Worm (Caenorhabditis elegans): ENCODE results near the gene F10G7.9.
A peak's percentile ranks its signal among the peaks of the same experiment; 100 is the strongest.

Gene F10G7.9

DNA sequence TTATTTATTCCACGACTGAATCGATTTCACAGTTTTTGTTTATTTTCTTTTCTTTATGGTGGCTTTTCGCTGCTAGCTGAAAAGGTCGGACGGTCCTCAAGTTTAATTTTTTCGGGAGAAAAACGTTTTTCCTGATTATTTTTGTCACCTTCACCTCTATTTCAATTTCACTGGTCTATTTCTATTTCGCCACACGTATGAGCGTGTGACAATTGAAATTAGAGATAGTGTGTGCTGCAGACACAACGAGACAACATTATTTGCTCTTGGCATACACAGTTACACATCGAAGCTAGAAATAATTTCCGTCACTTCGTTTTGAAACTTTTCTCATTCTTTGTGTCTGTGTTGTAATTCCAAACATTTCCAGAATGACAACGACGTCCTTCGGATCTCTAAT, 9.4 kb upstream of the F10G7.9 start, which contains the start of gene F41C3.8:
TSS of gene F41C3.8 (plus strand) at position 371 of the 400 bp plus-strand sequence.
- no peak for TF ChIP-seq ztf-11 (tag; optimal IDR thresholded peaks at IDR 0.05)
- TF ChIP-seq ama-1 (optimal IDR thresholded peaks at IDR 0.05) = no peak
- peak; percentile 78 for TF ChIP-seq elt-2 (tag; optimal IDR thresholded peaks at IDR 0.05)
- peak; percentile 56 for TF ChIP-seq pha-4 (tag; optimal IDR thresholded peaks at IDR 0.05)
- no peak for TF ChIP-seq elt-3 (tag; optimal IDR thresholded peaks at IDR 0.05)
- TF ChIP-seq elt-1 (tag; optimal IDR thresholded peaks at IDR 0.05) = no peak

DNA sequence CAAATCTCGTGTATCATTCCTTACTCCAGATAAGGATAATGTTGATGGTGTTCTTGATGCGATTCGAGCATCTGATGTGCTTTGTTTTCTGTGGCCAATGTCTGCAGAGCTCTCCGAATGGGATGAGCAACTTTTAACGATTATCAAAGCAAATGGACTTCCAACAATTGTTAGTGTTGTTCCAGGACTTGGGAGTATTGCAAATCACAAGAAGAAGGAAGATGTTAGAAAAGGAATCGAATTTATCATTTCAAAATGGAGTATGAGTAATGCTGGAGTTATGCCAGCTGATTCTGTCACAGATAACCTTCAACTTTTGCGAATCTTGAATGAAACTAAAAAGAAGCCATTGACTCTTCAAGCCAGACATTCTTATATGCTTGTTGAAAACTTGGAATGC, 4.5 kb upstream of the F10G7.9 start:
- TF ChIP-seq eor-1 (tag; optimal IDR thresholded peaks at IDR 0.05) = no peak
- no peak for TF ChIP-seq ceh-9 (tag; optimal IDR thresholded peaks at IDR 0.05)
- no peak for TF ChIP-seq R02D3.7 (tag; optimal IDR thresholded peaks at IDR 0.05)
- no peak for TF ChIP-seq mdl-1 (tag; optimal IDR thresholded peaks at IDR 0.05)
- TF ChIP-seq pqm-1 (tag; optimal IDR thresholded peaks at IDR 0.05) = no peak
- TF ChIP-seq snpc-4 (tag; optimal IDR thresholded peaks at IDR 0.05) = no peak
- TF ChIP-seq pha-4 (tag; optimal IDR thresholded peaks at IDR 0.05) = no peak
- TF ChIP-seq nhr-76 (tag; optimal IDR thresholded peaks at IDR 0.05) = no peak

DNA sequence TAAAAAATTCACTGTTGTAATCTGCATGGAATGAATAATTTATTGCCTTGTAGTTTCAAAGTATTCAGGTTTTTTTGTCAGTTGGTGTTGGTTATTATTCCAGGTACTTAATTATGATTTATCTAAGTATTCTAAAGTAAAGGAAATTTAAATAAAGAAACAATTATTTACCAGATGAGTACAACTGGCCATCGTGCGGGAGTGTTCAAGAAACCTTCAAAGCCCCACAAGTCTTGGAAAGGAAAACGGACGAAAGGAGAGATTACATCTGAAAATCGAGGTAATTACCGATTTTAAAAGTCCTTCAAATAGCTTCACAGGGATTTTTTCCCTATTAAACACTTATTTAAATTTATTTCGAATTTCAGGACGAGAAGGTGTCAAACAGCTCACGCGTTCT, 3.8 kb upstream of the F10G7.9 start, which contains the start of gene tag-151:
TSS of gene tag-151 (plus strand) at position 158 of the 400 bp plus-strand sequence.
- TF ChIP-seq fkh-2 (tag; optimal IDR thresholded peaks at IDR 0.05) (no peak), elt-2 (tag; optimal IDR thresholded peaks at IDR 0.05) (peak; percentile 28), lsy-12 (tag; optimal IDR thresholded peaks at IDR 0.05) (peak; percentile 64), aly-2 (tag; optimal IDR thresholded peaks at IDR 0.05) (peak; percentile 53), zag-1 (tag; optimal IDR thresholded peaks at IDR 0.05) (no peak), nhr-43 (tag; optimal IDR thresholded peaks at IDR 0.05; ENCODE audit: poor library complexity, severe bottlenecking) (peak; percentile 43)

DNA sequence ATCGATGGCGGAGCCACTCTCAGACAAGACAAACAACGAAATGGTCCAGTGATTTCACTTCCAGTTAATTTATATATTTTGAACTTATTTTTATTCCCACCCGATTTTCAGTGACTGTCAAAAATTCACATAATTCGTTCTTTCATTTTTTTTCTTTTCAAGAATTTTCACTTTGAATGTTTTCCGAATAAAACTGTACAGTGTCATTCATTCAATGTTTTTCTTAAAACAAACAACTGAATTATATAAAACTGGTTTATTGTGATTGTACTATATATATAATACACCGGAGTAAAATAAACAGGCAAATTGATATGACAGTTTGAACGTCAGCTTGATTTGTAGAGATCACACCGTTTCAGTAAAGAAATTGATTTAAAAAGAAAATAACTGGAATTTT, 3.3 kb downstream of the F10G7.9 start:
- TF ChIP-seq ceh-82 (tag; optimal IDR thresholded peaks at IDR 0.05) = no peak
- TF ChIP-seq jun-1 (tag; optimal IDR thresholded peaks at IDR 0.05) = no peak
- TF ChIP-seq R02D3.7 (tag; optimal IDR thresholded peaks at IDR 0.05) = no peak
- TF ChIP-seq sea-2 (GFP tag; optimal IDR thresholded peaks at IDR 0.05) = no peak
- no peak for TF ChIP-seq ztf-4 (tag; optimal IDR thresholded peaks at IDR 0.05)
- no peak for TF ChIP-seq lin-39 (tag; optimal IDR thresholded peaks at IDR 0.05)
- TF ChIP-seq snpc-4 (tag; optimal IDR thresholded peaks at IDR 0.05) = no peak
- TF ChIP-seq ceh-16 (tag; optimal IDR thresholded peaks at IDR 0.05) = no peak
- TF ChIP-seq skn-1 (tag; optimal IDR thresholded peaks at IDR 0.05) = no peak
- no peak for TF ChIP-seq nfya-1 (tag; optimal IDR thresholded peaks at IDR 0.05; ENCODE audit: insufficient read depth)
- TF ChIP-seq nhr-11 (tag; optimal IDR thresholded peaks at IDR 0.05) = no peak
- no peak for TF ChIP-seq ceh-28 (tag; optimal IDR thresholded peaks at IDR 0.05)
- no peak for TF ChIP-seq unc-62 (GFP tag; optimal IDR thresholded peaks at IDR 0.05)
- TF ChIP-seq nhr-237 (tag; optimal IDR thresholded peaks at IDR 0.05) = no peak

DNA sequence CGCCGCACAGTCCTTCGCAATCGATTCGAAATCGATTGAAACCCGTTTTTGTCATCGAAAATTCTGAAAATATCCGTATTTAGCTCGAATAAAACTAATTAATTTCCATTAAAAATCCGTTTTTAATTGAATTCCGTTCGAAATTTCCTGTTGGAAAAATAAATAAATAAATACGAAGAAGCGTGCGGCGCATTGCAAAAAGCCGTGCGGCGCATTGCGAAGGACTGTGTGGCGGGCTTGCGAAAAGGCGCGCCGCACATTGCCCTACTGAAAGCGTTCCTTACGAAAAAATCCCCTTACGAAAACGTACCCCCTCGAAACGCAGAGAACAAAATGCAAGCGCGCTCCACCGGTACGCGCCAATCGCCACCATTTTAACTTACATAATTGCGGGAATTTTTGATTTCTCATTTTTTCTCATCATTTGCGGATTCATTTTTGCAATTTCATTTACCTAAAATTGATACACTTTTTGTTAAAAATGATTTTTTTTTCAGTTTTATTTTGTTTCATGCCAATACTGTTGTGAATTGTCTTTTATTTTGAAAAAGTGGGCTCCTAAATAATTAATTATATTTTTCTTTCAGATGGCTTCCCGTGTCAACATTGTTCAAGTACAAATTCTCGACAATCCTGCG, 4.7 kb downstream of the F10G7.9 start, which contains the start of gene unc-85:
TSS of gene unc-85 (plus strand) at position 588 of the 638 bp plus-strand sequence.
- peak; percentile 67 for TF ChIP-seq elt-2 (tag; optimal IDR thresholded peaks at IDR 0.05)
- peak; percentile 62 for TF ChIP-seq R02D3.7 (tag; optimal IDR thresholded peaks at IDR 0.05)
- peak; percentile 51 for TF ChIP-seq pha-4 (tag; optimal IDR thresholded peaks at IDR 0.05)
- TF ChIP-seq snpc-4 (tag; optimal IDR thresholded peaks at IDR 0.05) = peak; percentile 33
- TF ChIP-seq lin-39 (tag; optimal IDR thresholded peaks at IDR 0.05) = peak; percentile 24
- TF ChIP-seq hmg-11 (tag; optimal IDR thresholded peaks at IDR 0.05) = peak; percentile 48
- peak; percentile 80 for TF ChIP-seq lin-15B (tag; optimal IDR thresholded peaks at IDR 0.05)
- TF ChIP-seq tbx-2 (tag; optimal IDR thresholded peaks at IDR 0.05) = peak; percentile 32
- TF ChIP-seq lsy-12 (tag; optimal IDR thresholded peaks at IDR 0.05) = peak; percentile 94
- peak; percentile 63 for TF ChIP-seq ceh-28 (tag; optimal IDR thresholded peaks at IDR 0.05)
- peak; percentile 45 for TF ChIP-seq nhr-25 (tag; optimal IDR thresholded peaks at IDR 0.05)
- peak; percentile 21 for TF ChIP-seq nhr-23 (tag; optimal IDR thresholded peaks at IDR 0.05)
- peak; percentile 78 for TF ChIP-seq nfya-1 (tag; optimal IDR thresholded peaks at IDR 0.05; ENCODE audit: insufficient read depth)
- TF ChIP-seq nhr-43 (tag; optimal IDR thresholded peaks at IDR 0.05; ENCODE audit: poor library complexity, severe bottlenecking) = peak; percentile 46

Measured in whole organism, L3 larva.